Worm (Caenorhabditis elegans) whole organism, young adult: ENCODE results near the gene ctns-1.

ENCODE experiments used
- B0261.1 ChIP-seq: sonication (generic microtip); optimal IDR thresholded peaks from 2 replicates; lab custom pipeline; 2016; ENCODE audit warnings: mild to moderate bottlenecking, missing genetic modification characterization, moderate library complexity, missing compliant biosample characterization
- D2030.7 ChIP-seq: fragments of 200-800 bp; sonication (Bioruptor generic); IDR thresholded peaks from 2 replicates; pipeline ENCODE4 v1.3.6; 2022; ENCODE audit warnings: missing genetic modification reagents, missing genetic modification characterization, missing compliant biosample characterization
- F23B12.7 ChIP-seq: sonication (generic microtip); optimal IDR thresholded peaks from 2 replicates; lab custom pipeline; 2017; ENCODE audit warnings: missing genetic modification characterization, mild to moderate bottlenecking, missing compliant biosample characterization, antibody characterized with exemption, moderate library complexity; ENCODE audit not compliant: insufficient read depth
- F37B4.10 ChIP-seq: fragments of 200-800 bp; sonication (Bioruptor generic); IDR thresholded peaks from 2 replicates; pipeline ENCODE4 v1.3.6; 2022; ENCODE audit warnings: missing genetic modification characterization, missing compliant biosample characterization
- F39B2.1 ChIP-seq: fragments of 200-800 bp; sonication (Bioruptor generic); IDR thresholded peaks from 2 replicates; pipeline ENCODE4 v1.3.6; 2022; ENCODE audit warnings: missing genetic modification reagents, missing genetic modification characterization, missing compliant biosample characterization
- F57A8.1 ChIP-seq: fragments of 200-800 bp; sonication (Bioruptor generic); optimal IDR thresholded peaks from 2 replicates; lab custom pipeline; 2018; ENCODE audit warnings: mild to moderate bottlenecking, missing genetic modification characterization, moderate library complexity, missing compliant biosample characterization
- T07F8.4 ChIP-seq: sonication (generic microtip); optimal IDR thresholded peaks from 2 replicates; lab custom pipeline; 2016; ENCODE audit warnings: mild to moderate bottlenecking, missing genetic modification characterization, moderate library complexity, missing compliant biosample characterization
- Y95B8A.8 ChIP-seq: fragments of 200-800 bp; sonication (Bioruptor generic); IDR thresholded peaks from 2 replicates; pipeline ENCODE4 v1.3.6; 2022; ENCODE audit warnings: missing genetic modification reagents, missing genetic modification characterization, missing compliant biosample characterization
- attf-6 ChIP-seq: fragments of 200-800 bp; sonication (Bioruptor generic); IDR thresholded peaks from 2 replicates; pipeline ENCODE4 v1.3.6; 2022; ENCODE audit warnings: missing genetic modification reagents, missing genetic modification characterization, missing compliant biosample characterization
- ccch-3 ChIP-seq: fragments of 200-800 bp; sonication (Bioruptor generic); optimal IDR thresholded peaks from 2 replicates; lab custom pipeline; 2018; ENCODE audit warnings: mild to moderate bottlenecking, missing genetic modification characterization, missing compliant biosample characterization
- cebp-1 ChIP-seq, 2 experiments: fragments of 200-800 bp in 1 of 2; sonication (Bioruptor generic) in 1 of 2; sonication (generic microtip) in 1 of 2; IDR thresholded peaks in 1 of 2; optimal IDR thresholded peaks in 1 of 2; 2 replicates each; pipeline versions ENCODE4 v1.3.6 to Lab custom; 2017 to 2022; ENCODE audit warnings: missing compliant biosample characterization in 2 of 2, missing genetic modification characterization in 2 of 2, mild to moderate bottlenecking in 1 of 2, missing genetic modification reagents in 1 of 2, moderate library complexity in 1 of 2
- ceh-100 ChIP-seq: fragments of 200-800 bp; sonication (Bioruptor generic); IDR thresholded peaks from 2 replicates; pipeline ENCODE4 v1.3.6; 2022; ENCODE audit warnings: missing genetic modification reagents, missing genetic modification characterization, missing compliant biosample characterization
- ceh-91 ChIP-seq: fragments of 200-800 bp; sonication (Bioruptor generic); IDR thresholded peaks from 2 replicates; pipeline ENCODE4 v1.3.6; 2022; ENCODE audit warnings: missing genetic modification reagents, missing genetic modification characterization, missing compliant biosample characterization
- chd-7 ChIP-seq: sonication (generic microtip); optimal IDR thresholded peaks from 2 replicates; lab custom pipeline; 2016; ENCODE audit warnings: mild to moderate bottlenecking, missing genetic modification characterization, moderate library complexity, missing compliant biosample characterization
- dox-1 ChIP-seq: fragments of 200-800 bp; sonication (Bioruptor generic); IDR thresholded peaks from 2 replicates; pipeline ENCODE4 v1.3.6; 2022; ENCODE audit warnings: missing genetic modification reagents, missing genetic modification characterization, missing compliant biosample characterization
- egrh-3 ChIP-seq: fragments of 200-800 bp; sonication (Bioruptor generic); IDR thresholded peaks from 2 replicates; pipeline ENCODE4 v1.3.6; 2022; ENCODE audit warnings: missing genetic modification reagents, missing genetic modification characterization, missing compliant biosample characterization
- ets-4 ChIP-seq: fragments of 200-800 bp; sonication (Bioruptor generic); optimal IDR thresholded peaks from 2 replicates; lab custom pipeline; 2018; ENCODE audit warnings: mild to moderate bottlenecking, missing genetic modification characterization, missing compliant biosample characterization
- fkh-3 ChIP-seq: sonication (generic microtip); optimal IDR thresholded peaks from 2 replicates; lab custom pipeline; 2016; ENCODE audit warnings: mild to moderate bottlenecking, missing genetic modification characterization, missing compliant biosample characterization
- him-1 ChIP-seq: sonication (generic microtip); optimal IDR thresholded peaks from 2 replicates; lab custom pipeline; 2016; ENCODE audit warnings: missing genotype, missing genetic modification reagents, missing genetic modification characterization, missing compliant biosample characterization
- hlh-12 ChIP-seq: sonication (generic microtip); optimal IDR thresholded peaks from 2 replicates; lab custom pipeline; 2016; ENCODE audit warnings: missing genetic modification characterization, missing compliant biosample characterization
- hmg-1.2 ChIP-seq: fragments of 200-800 bp; sonication (Bioruptor generic); IDR thresholded peaks from 2 replicates; pipeline ENCODE4 v1.3.6; 2022; ENCODE audit warnings: missing genetic modification reagents, missing genetic modification characterization, missing compliant biosample characterization
- hmg-20 ChIP-seq: fragments of 200-800 bp; sonication (Bioruptor generic); IDR thresholded peaks from 2 replicates; pipeline ENCODE4 v1.3.6; 2022; ENCODE audit warnings: missing genetic modification reagents, missing genetic modification characterization, missing compliant biosample characterization
- lin-26 ChIP-seq: fragments of 200-800 bp; sonication (Bioruptor generic); IDR thresholded peaks from 2 replicates; pipeline ENCODE4 v1.3.6; 2022; ENCODE audit warnings: missing genetic modification reagents, missing genetic modification characterization, missing compliant biosample characterization
- lin-35 ChIP-seq, 3 experiments: fragments of 150-350 bp in 2 of 3; sonication (generic microtip) in 1 of 3; optimal IDR thresholded peaks; 2 replicates each; lab custom pipeline; 2014 to 2018; ENCODE audit warnings: missing biosample characterization in 3 of 3, missing genetic modification characterization in 3 of 3, missing genetic modification reagents in 3 of 3
- lin-40 ChIP-seq: sonication (generic microtip); optimal IDR thresholded peaks from 2 replicates; lab custom pipeline; 2016; ENCODE audit warnings: missing genetic modification characterization, mild to moderate bottlenecking, missing compliant biosample characterization, missing genotype, missing genetic modification reagents
- lin-54 ChIP-seq: fragments of 200-800 bp; sonication (Bioruptor generic); optimal IDR thresholded peaks from 2 replicates; lab custom pipeline; 2018; ENCODE audit warnings: mild to moderate bottlenecking, missing genetic modification characterization, missing compliant biosample characterization
- lir-1 ChIP-seq: fragments of 200-800 bp; sonication (Bioruptor generic); conservative IDR thresholded peaks from 2 replicates; pipeline ENCODE4 v1.3.6; 2022; ENCODE audit warnings: missing genetic modification reagents, missing genetic modification characterization, missing compliant biosample characterization
- lsl-1 ChIP-seq: fragments of 200-800 bp; sonication (Bioruptor generic); optimal IDR thresholded peaks from 2 replicates; lab custom pipeline; 2018; ENCODE audit warnings: mild to moderate bottlenecking, missing genetic modification characterization, moderate library complexity, missing compliant biosample characterization
- madf-8 ChIP-seq: fragments of 200-800 bp; sonication (Bioruptor generic); conservative IDR thresholded peaks from 2 replicates; pipeline ENCODE4 v1.3.6; 2022; ENCODE audit warnings: missing genetic modification reagents, missing genetic modification characterization, missing compliant biosample characterization
- mcd-1 ChIP-seq: fragments of 200-800 bp; sonication (Bioruptor generic); IDR thresholded peaks from 2 replicates; pipeline ENCODE4 v1.3.6; 2022; ENCODE audit warnings: missing genetic modification reagents, missing genetic modification characterization, missing compliant biosample characterization
- mxl-1 ChIP-seq: sonication (generic microtip); optimal IDR thresholded peaks from 2 replicates; lab custom pipeline; 2016; ENCODE audit warnings: missing genetic modification characterization, missing compliant biosample characterization
- nfyb-1 ChIP-seq: fragments of 200-800 bp; sonication (Bioruptor generic); IDR thresholded peaks from 2 replicates; pipeline ENCODE4 v1.3.6; 2022; ENCODE audit warnings: missing genetic modification reagents, missing genetic modification characterization, missing compliant biosample characterization
- nhr-80 ChIP-seq: sonication (generic microtip); optimal IDR thresholded peaks from 2 replicates; lab custom pipeline; 2016; ENCODE audit warnings: missing genetic modification characterization, missing compliant biosample characterization
- pbrm-1 ChIP-seq: fragments of 200-800 bp; sonication (Bioruptor generic); IDR thresholded peaks from 2 replicates; pipeline ENCODE4 v1.3.6; 2022; ENCODE audit warnings: missing genetic modification reagents, missing genetic modification characterization, missing compliant biosample characterization
- pha-4 ChIP-seq: fragments of 150-350 bp; sonication (generic microtip); optimal IDR thresholded peaks from 2 replicates; lab custom pipeline; 2014; ENCODE audit warnings: missing biosample characterization, missing genetic modification reagents, missing genetic modification characterization
- rpc-1 ChIP-seq, 2 experiments: fragments of 150-350 bp in 1 of 2; sonication (generic microtip) in 1 of 2; optimal IDR thresholded peaks; 2 replicates each; lab custom pipeline; 2014 to 2018; ENCODE audit warnings: missing biosample characterization in 1 of 2, missing genetic modification characterization in 1 of 2, missing genetic modification reagents in 1 of 2, missing genotype in 1 of 2
- sdz-38 ChIP-seq: sonication (generic microtip); optimal IDR thresholded peaks from 2 replicates; lab custom pipeline; 2016; ENCODE audit warnings: missing genotype, missing genetic modification characterization, missing compliant biosample characterization
- snpc-1.1 ChIP-seq: sonication (generic microtip); optimal IDR thresholded peaks from 2 replicates; lab custom pipeline; 2017; ENCODE audit warnings: missing genetic modification characterization, mild to moderate bottlenecking, missing compliant biosample characterization, antibody characterized with exemption, moderate library complexity, missing genotype, missing genetic modification reagents; ENCODE audit not compliant: insufficient read depth
- snpc-1.3 ChIP-seq: sonication (generic microtip); optimal IDR thresholded peaks from 2 replicates; lab custom pipeline; 2017; ENCODE audit warnings: missing genetic modification characterization, mild to moderate bottlenecking, missing compliant biosample characterization, antibody characterized with exemption, moderate library complexity, missing genotype, missing genetic modification reagents; ENCODE audit not compliant: insufficient read depth
- snpc-3.4 ChIP-seq: sonication (generic microtip); optimal IDR thresholded peaks from 2 replicates; lab custom pipeline; 2017; ENCODE audit warnings: missing genetic modification characterization, mild to moderate bottlenecking, missing compliant biosample characterization, antibody characterized with exemption, moderate library complexity, missing genotype, missing genetic modification reagents
- snpc-4 ChIP-seq, 5 experiments: fragments of 150-350 bp in 1 of 5; sonication (generic microtip) in 4 of 5; optimal IDR thresholded peaks; 2 replicates each; lab custom pipeline; 2014 to 2018; ENCODE audit warnings: missing genetic modification characterization in 5 of 5, missing biosample characterization in 3 of 5, antibody characterized with exemption in 2 of 5, mild to moderate bottlenecking in 2 of 5, missing compliant biosample characterization in 2 of 5, missing genotype in 2 of 5, moderate library complexity in 2 of 5, missing genetic modification reagents in 1 of 5
- somi-1 ChIP-seq: fragments of 200-800 bp; sonication (Bioruptor generic); optimal IDR thresholded peaks from 2 replicates; lab custom pipeline; 2018; ENCODE audit warnings: mild to moderate bottlenecking, missing genetic modification characterization, missing compliant biosample characterization
- unc-130 ChIP-seq: sonication (generic microtip); optimal IDR thresholded peaks from 2 replicates; lab custom pipeline; 2016; ENCODE audit warnings: missing genetic modification reagents, missing genetic modification characterization, missing compliant biosample characterization
- ztf-18 ChIP-seq: sonication (generic microtip); optimal IDR thresholded peaks from 2 replicates; lab custom pipeline; 2016; ENCODE audit warnings: missing genotype, mild to moderate bottlenecking, missing genetic modification characterization, missing compliant biosample characterization
- ztf-25 ChIP-seq: fragments of 200-800 bp; sonication (Bioruptor generic); IDR thresholded peaks from 2 replicates; pipeline ENCODE4 v1.3.6; 2022; ENCODE audit warnings: missing genetic modification reagents, missing genetic modification characterization, missing compliant biosample characterization
- ztf-3 ChIP-seq: fragments of 200-800 bp; sonication (Bioruptor generic); optimal IDR thresholded peaks from 2 replicates; lab custom pipeline; 2018; ENCODE audit warnings: mild to moderate bottlenecking, missing genetic modification characterization, missing compliant biosample characterization

Gene ctns-1

DNA sequence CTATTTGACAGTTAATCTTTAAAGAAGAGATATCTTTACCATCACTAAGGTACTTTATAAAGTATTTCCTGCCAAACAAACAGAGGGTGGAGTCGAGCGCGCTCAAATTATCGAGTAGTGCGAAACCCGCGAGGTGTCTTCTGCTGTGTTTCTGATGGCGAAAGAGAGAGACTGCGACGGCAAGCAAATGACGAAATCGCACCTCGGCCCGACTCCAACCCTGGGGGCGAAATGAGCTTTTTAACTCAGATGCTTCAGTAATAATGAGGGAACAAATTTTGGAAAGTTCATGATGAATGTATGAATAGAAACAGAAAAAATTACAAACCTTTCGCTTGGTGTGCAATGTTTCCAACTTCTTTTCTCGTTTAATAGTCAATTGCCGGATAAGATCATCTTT, 45.2 kb downstream of the ctns-1 start (continued):
- TF ChIP-seq attf-6 = peak; percentile 55; the same call in 1 of the 2 replicates
- peak; percentile 26 for TF ChIP-seq chd-7 (tag; lab: Kevin White, UChicago)
- TF ChIP-seq lin-26 (GFP tag; lab: Robert Waterston, UW) = peak; percentile 60; the same call in 1 of the 2 replicates
- TF ChIP-seq egrh-3 (GFP tag; lab: Robert Waterston, UW) = no peak
- no peak for TF ChIP-seq rpc-1 (optimal IDR thresholded peaks at IDR 0.05; lab: Kevin White, UChicago)
- TF ChIP-seq rpc-1 (tag; optimal IDR thresholded peaks at IDR 0.05; lab: Kevin White, UChicago) = peak; percentile 7
- TF ChIP-seq F39B2.1 (GFP tag; lab: Robert Waterston, UW) = 0 out of 2 replicates have a peak, but pooled peaks have one; percentile 38
- peak; percentile 77 for TF ChIP-seq F23B12.7 (tag; lab: Kevin White, UChicago)
- no peak for TF ChIP-seq sdz-38 (tag; lab: Kevin White, UChicago)
- TF ChIP-seq nfyb-1 (GFP tag; lab: Robert Waterston, UW) = no peak
- TF ChIP-seq lin-54 (GFP tag; lab: Kevin White, UChicago) = no peak
- TF ChIP-seq B0261.1 = no peak
- no peak for TF ChIP-seq lin-35 (GFP tag; optimal IDR thresholded peaks at IDR 0.05; lab: Kevin White, UChicago)
- no peak for TF ChIP-seq hmg-20 (GFP tag; lab: Robert Waterston, UW)
- peak; percentile 74 for TF ChIP-seq D2030.7 (GFP tag; lab: Robert Waterston, UW)
- TF ChIP-seq ets-4 (GFP tag; lab: Kevin White, UChicago) = no peak
- no peak for TF ChIP-seq madf-8 (GFP tag; lab: Robert Waterston, UW)
- TF ChIP-seq lir-1 (GFP tag; lab: Robert Waterston, UW) = 0 out of 2 replicates have a peak, but pooled peaks have one; percentile 6
- no peak for TF ChIP-seq ztf-25
- TF ChIP-seq ztf-18 (tag; lab: Kevin White, UChicago) = peak; percentile 80
- peak; percentile 56 for TF ChIP-seq lsl-1 (GFP tag; lab: Kevin White, UChicago)
- TF ChIP-seq dox-1 (GFP tag; lab: Robert Waterston, UW) = no peak; the same call in 1 of the 2 replicates
- peak; percentile 89 for TF ChIP-seq him-1
- peak; percentile 57 for TF ChIP-seq hmg-1.2 (GFP tag; lab: Robert Waterston, UW)
- no peak for TF ChIP-seq unc-130 (GFP tag; lab: Kevin White, UChicago)
- TF ChIP-seq cebp-1 (GFP tag; IDR thresholded peaks at IDR 0.05; lab: Robert Waterston, UW) = peak; percentile 54; the same call in 1 of the 2 replicates
- peak; percentile 93 for TF ChIP-seq cebp-1 (tag; optimal IDR thresholded peaks at IDR 0.05; lab: Kevin White, UChicago)
- TF ChIP-seq F57A8.1 = no peak
- TF ChIP-seq hlh-12 (tag; lab: Kevin White, UChicago) = no peak
- TF ChIP-seq pha-4 = peak; percentile 10
- TF ChIP-seq mxl-1 = no peak
- peak; percentile 95 for TF ChIP-seq snpc-1.1 (tag; lab: Kevin White, UChicago)
- TF ChIP-seq fkh-3 (tag; lab: Kevin White, UChicago) = no peak
- peak; percentile 26 for TF ChIP-seq lin-40 (tag; lab: Kevin White, UChicago)
- no peak for TF ChIP-seq ztf-3 (GFP tag; lab: Kevin White, UChicago)
- TF ChIP-seq snpc-3.4 (tag; lab: Kevin White, UChicago) = peak; percentile 82
- TF ChIP-seq Y95B8A.8 (GFP tag; lab: Robert Waterston, UW) = no peak
- peak; percentile 83 for TF ChIP-seq pbrm-1 (GFP tag; lab: Robert Waterston, UW)
- peak; percentile 81 for TF ChIP-seq snpc-1.3
- TF ChIP-seq nhr-80 (tag; lab: Kevin White, UChicago) = peak; percentile 30
- TF ChIP-seq ceh-91 = no peak; the same call in 1 of the 2 replicates
- TF ChIP-seq ceh-100 (GFP tag; lab: Robert Waterston, UW) = peak; percentile 37; the same call in 1 of the 2 replicates
- TF ChIP-seq snpc-4 (GFP tag; optimal IDR thresholded peaks at IDR 0.05; lab: Kevin White, UChicago) = peak; percentile 95
- peak; percentile 96 to 99 (median 98) for TF ChIP-seq snpc-4 (tag; optimal IDR thresholded peaks at IDR 0.05; lab: Kevin White, UChicago)
- TF ChIP-seq somi-1 (GFP tag; lab: Kevin White, UChicago) = no peak
- TF ChIP-seq T07F8.4 = no peak
- no peak for TF ChIP-seq ccch-3 (GFP tag; lab: Kevin White, UChicago)
- TF ChIP-seq F37B4.10 (GFP tag; lab: Robert Waterston, UW) = no peak
- TF ChIP-seq mcd-1 (GFP tag; lab: Robert Waterston, UW) = peak; percentile 79
